Fruit fly (Drosophila melanogaster) whole organism, prepupa: ENCODE data around the gene CG42717.

ENCODE experiments used
- Blimp-1 ChIP-seq: fragments of 200-800 bp; sonication (Bioruptor generic); optimal IDR thresholded peaks from 3 replicates; lab custom pipeline; 2017; ENCODE audit warnings: missing biosample characterization, missing genetic modification characterization, mild to moderate bottlenecking, moderate library complexity, missing genetic modification reagents
- CG10631 ChIP-seq: fragments of 200-800 bp; sonication (Bioruptor generic); optimal IDR thresholded peaks from 2 replicates; lab custom pipeline; 2016; ENCODE audit warnings: missing biosample characterization, missing genetic modification characterization
- CG10669 ChIP-seq: fragments of 200-800 bp; sonication (Bioruptor generic); optimal IDR thresholded peaks from 3 replicates; lab custom pipeline; 2018; ENCODE audit warnings: missing biosample characterization, mild to moderate bottlenecking, missing genetic modification characterization, moderate library complexity
- CG11294 ChIP-seq: fragments of 200-800 bp; sonication (Bioruptor generic); IDR thresholded peaks from 2 replicates; pipeline ENCODE4 v1.3.6; 2022; ENCODE audit warnings: missing biosample characterization, missing genetic modification characterization
- CG1621 ChIP-seq: fragments of 200-800 bp; sonication (Bioruptor generic); optimal IDR thresholded peaks from 3 replicates; lab custom pipeline; 2018; ENCODE audit warnings: missing biosample characterization, mild to moderate bottlenecking, missing genetic modification characterization
- CG31627 ChIP-seq: fragments of 200-800 bp; sonication (Bioruptor generic); optimal IDR thresholded peaks from 3 replicates; lab custom pipeline; 2016; ENCODE audit warnings: missing biosample characterization, missing genetic modification characterization
- CG32006 ChIP-seq: fragments of 200-800 bp; sonication (Bioruptor generic); optimal IDR thresholded peaks from 3 replicates; lab custom pipeline; 2017; ENCODE audit warnings: missing biosample characterization, mild to moderate bottlenecking, missing genetic modification characterization
- CG4318 ChIP-seq: fragments of 200-800 bp; sonication (Bioruptor generic); optimal IDR thresholded peaks from 3 replicates; lab custom pipeline; 2017; ENCODE audit warnings: missing biosample characterization, mild to moderate bottlenecking, missing genetic modification characterization
- CG6163 ChIP-seq: fragments of 200-800 bp; sonication (Bioruptor generic); IDR thresholded peaks from 3 replicates; pipeline ENCODE4 v1.3.6; 2022; ENCODE audit warnings: missing biosample characterization, missing genetic modification characterization
- CG6276 ChIP-seq: fragments of 200-800 bp; sonication (Bioruptor generic); optimal IDR thresholded peaks from 2 replicates; lab custom pipeline; 2017; ENCODE audit warnings: missing biosample characterization, mild to moderate bottlenecking, missing genetic modification characterization
- CG6792 ChIP-seq: fragments of 200-800 bp; sonication (Bioruptor generic); optimal IDR thresholded peaks from 3 replicates; lab custom pipeline; 2016; ENCODE audit warnings: missing biosample characterization, missing genetic modification characterization
- CG6808 ChIP-seq: fragments of 200-800 bp; sonication (Bioruptor generic); optimal IDR thresholded peaks from 3 replicates; lab custom pipeline; 2017; ENCODE audit warnings: missing biosample characterization, missing genetic modification characterization, mild to moderate bottlenecking, moderate library complexity, missing genetic modification reagents
- CG8119 ChIP-seq: fragments of 200-800 bp; sonication (Bioruptor generic); IDR thresholded peaks from 3 replicates; pipeline ENCODE4 v1.3.6; 2022; ENCODE audit warnings: missing biosample characterization, missing genetic modification characterization
- CG8632 ChIP-seq: fragments of 200-800 bp; sonication (Bioruptor generic); optimal IDR thresholded peaks from 3 replicates; lab custom pipeline; 2016; ENCODE audit warnings: missing biosample characterization, missing genetic modification characterization
- Eip75B ChIP-seq: fragments of 200-800 bp; sonication (Bioruptor generic); optimal IDR thresholded peaks from 3 replicates; lab custom pipeline; 2016; ENCODE audit warnings: missing biosample characterization, missing genetic modification characterization
- Eip78C ChIP-seq: fragments of 200-800 bp; sonication (Bioruptor generic); peaks from one replicate; lab custom pipeline; 2016; ENCODE audit warnings: missing biosample characterization, missing genetic modification characterization
- Ets96B ChIP-seq: fragments of 200-800 bp; optimal IDR thresholded peaks from 2 replicates; lab custom pipeline; 2019; ENCODE audit warnings: missing biosample characterization, mild to moderate bottlenecking, missing genetic modification characterization, moderate library complexity
- Gug ChIP-seq: fragments of 200-800 bp; sonication (Bioruptor generic); IDR thresholded peaks from 2 replicates; pipeline ENCODE4 v1.3.6; 2022; ENCODE audit warnings: missing biosample characterization, missing genetic modification characterization
- Hr39 ChIP-seq: fragments of 200-800 bp; sonication (Bioruptor generic); optimal IDR thresholded peaks from 2 replicates; lab custom pipeline; 2016; ENCODE audit warnings: missing biosample characterization, missing genetic modification characterization
- Lpt ChIP-seq: fragments of 200-800 bp; sonication (Bioruptor generic); optimal IDR thresholded peaks from 3 replicates; lab custom pipeline; 2016; ENCODE audit warnings: missing biosample characterization, missing genetic modification characterization
- Met ChIP-seq: fragments of 200-800 bp; sonication (Bioruptor generic); optimal IDR thresholded peaks from 3 replicates; lab custom pipeline; 2016; ENCODE audit warnings: missing biosample characterization, missing genetic modification characterization
- OdsH ChIP-seq: fragments of 200-800 bp; sonication (Bioruptor generic); optimal IDR thresholded peaks from 3 replicates; lab custom pipeline; 2016; ENCODE audit warnings: missing biosample characterization, missing genetic modification characterization
- Smox ChIP-seq: fragments of 200-800 bp; sonication (Bioruptor generic); optimal IDR thresholded peaks from 3 replicates; lab custom pipeline; 2016; ENCODE audit warnings: missing biosample characterization, missing genetic modification characterization
- Sox102F ChIP-seq: fragments of 200-800 bp; sonication (Bioruptor generic); optimal IDR thresholded peaks from 2 replicates; lab custom pipeline; 2016; ENCODE audit warnings: missing biosample characterization, mild to moderate bottlenecking, missing genetic modification characterization
- Sox15 ChIP-seq: fragments of 200-800 bp; sonication (Bioruptor generic); optimal IDR thresholded peaks from 3 replicates; lab custom pipeline; 2016; ENCODE audit warnings: missing biosample characterization, missing genetic modification characterization
- achi ChIP-seq: fragments of 200-800 bp; sonication (Bioruptor generic); optimal IDR thresholded peaks from 3 replicates; lab custom pipeline; 2016; ENCODE audit warnings: missing biosample characterization, missing genetic modification characterization
- acj6 ChIP-seq: fragments of 200-800 bp; sonication (Bioruptor generic); optimal IDR thresholded peaks from 3 replicates; lab custom pipeline; 2016; ENCODE audit warnings: missing biosample characterization, missing genetic modification characterization
- cyc ChIP-seq: fragments of 200-800 bp; sonication (Bioruptor generic); optimal IDR thresholded peaks from 3 replicates; lab custom pipeline; 2016; ENCODE audit warnings: missing biosample characterization, missing genetic modification characterization
- dac ChIP-seq: fragments of 200-800 bp; sonication (Bioruptor generic); optimal IDR thresholded peaks from 2 replicates; lab custom pipeline; 2017; ENCODE audit warnings: missing biosample characterization, mild to moderate bottlenecking, missing genetic modification characterization
- dsx ChIP-seq: fragments of 200-800 bp; optimal IDR thresholded peaks from 3 replicates; lab custom pipeline; 2019; ENCODE audit warnings: missing biosample characterization, mild to moderate bottlenecking, missing genetic modification characterization, moderate library complexity; ENCODE audit not compliant: poor library complexity, severe bottlenecking
- esn ChIP-seq: fragments of 200-800 bp; sonication (Bioruptor generic); optimal IDR thresholded peaks from 2 replicates; lab custom pipeline; 2016; ENCODE audit warnings: missing biosample characterization, mild to moderate bottlenecking, missing genetic modification characterization, moderate library complexity
- fd85E ChIP-seq: fragments of 200-800 bp; sonication (Bioruptor generic); optimal IDR thresholded peaks from 3 replicates; lab custom pipeline; 2016; ENCODE audit warnings: missing biosample characterization, missing genetic modification characterization
- fkh ChIP-seq: fragments of 200-800 bp; sonication (Bioruptor generic); optimal IDR thresholded peaks from 3 replicates; lab custom pipeline; 2017; ENCODE audit warnings: missing biosample characterization, mild to moderate bottlenecking, missing genetic modification characterization, moderate library complexity
- lz ChIP-seq: fragments of 200-800 bp; sonication (Bioruptor generic); optimal IDR thresholded peaks from 3 replicates; lab custom pipeline; 2016; ENCODE audit warnings: missing biosample characterization, missing genetic modification characterization
- net ChIP-seq: fragments of 200-800 bp; sonication (Bioruptor generic); optimal IDR thresholded peaks from 3 replicates; lab custom pipeline; 2016; ENCODE audit warnings: missing biosample characterization, missing genetic modification characterization
- pdm3 ChIP-seq: fragments of 200-800 bp; sonication (Bioruptor generic); optimal IDR thresholded peaks from 3 replicates; lab custom pipeline; 2016; ENCODE audit warnings: missing biosample characterization, missing genetic modification characterization
- salr ChIP-seq, 2 experiments: fragments of 200-800 bp; sonication (Bioruptor generic); optimal IDR thresholded peaks; 3 replicates each; lab custom pipeline; 2016 to 2018; ENCODE audit warnings: missing biosample characterization in 2 of 2, missing genetic modification characterization in 2 of 2, mild to moderate bottlenecking in 1 of 2
- spab ChIP-seq: fragments of 200-800 bp; sonication (Bioruptor generic); optimal IDR thresholded peaks from 2 replicates; lab custom pipeline; 2017; ENCODE audit warnings: missing biosample characterization, mild to moderate bottlenecking, missing genetic modification characterization, missing genetic modification reagents
- ss ChIP-seq, 2 experiments: fragments of 200-800 bp; sonication (Bioruptor generic); optimal IDR thresholded peaks; 2 replicates in 1 of 2; 3 replicates in 1 of 2; lab custom pipeline; 2017 to 2018; ENCODE audit warnings: mild to moderate bottlenecking in 2 of 2, missing biosample characterization in 2 of 2, missing genetic modification characterization in 2 of 2, moderate library complexity in 1 of 2
- svp ChIP-seq: fragments of 200-800 bp; sonication (Bioruptor generic); peaks from one replicate; lab custom pipeline; 2016; ENCODE audit warnings: missing biosample characterization, missing genetic modification characterization
- topi ChIP-seq: fragments of 200-800 bp; sonication (Bioruptor generic); optimal IDR thresholded peaks from 3 replicates; lab custom pipeline; 2016; ENCODE audit warnings: missing biosample characterization, missing genetic modification characterization

The CG42717 gene

dm6 chr3L:16017528-16018250, 15.3 kb downstream of the CG42717 start:
- no peak for TF ChIP-seq Gug
- no peak for TF ChIP-seq ss (GFP tag; optimal IDR thresholded peaks at IDR 0.05; lab: Kevin White, UChicago)
- TF ChIP-seq CG32006, result no peak
- no peak for TF ChIP-seq Sox15 (GFP tag; lab: Kevin White, UChicago)
- TF ChIP-seq net (GFP tag; lab: Kevin White, UChicago), result no peak
- TF ChIP-seq dac (GFP tag; lab: Kevin White, UChicago), result no peak
- no peak for TF ChIP-seq CG6276 (GFP tag; lab: Kevin White, UChicago)
- TF ChIP-seq CG6808 (GFP tag; lab: Kevin White, UChicago), result no peak
- TF ChIP-seq esn, result no peak
- no peak for TF ChIP-seq CG6792 (GFP tag; lab: Kevin White, UChicago)
- TF ChIP-seq lz (GFP tag; lab: Kevin White, UChicago), result no peak
- TF ChIP-seq Lpt (GFP tag; lab: Kevin White, UChicago), result no peak
- no peak for TF ChIP-seq OdsH (GFP tag; lab: Kevin White, UChicago)
- TF ChIP-seq CG4318 (GFP tag; lab: Kevin White, UChicago), result no peak
- TF ChIP-seq CG11294 (GFP tag; lab: Robert Waterston, UW), result no peak

- TF ChIP-seq CG1621 (tag; lab: Kevin White, UChicago), result no peak
- no peak for TF ChIP-seq dsx (GFP tag; lab: Kevin White, UChicago)
- TF ChIP-seq acj6 (GFP tag; lab: Kevin White, UChicago), result peak; percentile 22
- TF ChIP-seq Smox (GFP tag; lab: Kevin White, UChicago), result peak; percentile 23
- TF ChIP-seq Eip78C, result peak; percentile 78
- peak; percentile 2 for TF ChIP-seq OdsH (GFP tag; lab: Kevin White, UChicago)
- TF ChIP-seq Gug, result no peak
- peak; percentile 20 for TF ChIP-seq Ets96B (tag; lab: Kevin White, UChicago)
- TF ChIP-seq Hr39, result no peak
- TF ChIP-seq CG11294 (GFP tag; lab: Robert Waterston, UW), result no peak
- peak; percentile 6 for TF ChIP-seq cyc
- peak; percentile 27 for TF ChIP-seq Met (GFP tag; lab: Kevin White, UChicago)
- peak in 1 of 2 experiments; percentile 1 for TF ChIP-seq salr (GFP tag; optimal IDR thresholded peaks at IDR 0.05; lab: Kevin White, UChicago)
- peak; percentile 10 for TF ChIP-seq CG32006
- TF ChIP-seq esn, result peak; percentile 25
- no peak for TF ChIP-seq pdm3
- TF ChIP-seq topi (GFP tag; lab: Kevin White, UChicago), result peak; percentile 56
- no peak for TF ChIP-seq svp (GFP tag; lab: Kevin White, UChicago)
- TF ChIP-seq CG10669 (GFP tag; lab: Kevin White, UChicago), result peak; percentile 8
Measured at dm6 chr3L:16016911-16017310, 16.1 kb downstream of the CG42717 start.

dm6 chr3L:16015765-16016760, 16.9 kb downstream of the CG42717 start:
- TF ChIP-seq CG4318 (GFP tag; lab: Kevin White, UChicago), result no peak
- peak; percentile 48 for TF ChIP-seq topi (GFP tag; lab: Kevin White, UChicago)
- TF ChIP-seq CG6808 (GFP tag; lab: Kevin White, UChicago), result peak; percentile 63
- TF ChIP-seq lz (GFP tag; lab: Kevin White, UChicago), result peak; percentile 9
- no peak for TF ChIP-seq Hr39
- TF ChIP-seq Lpt (GFP tag; lab: Kevin White, UChicago), result no peak
- no peak for TF ChIP-seq fd85E (GFP tag; lab: Kevin White, UChicago)
- no peak for TF ChIP-seq CG11294 (GFP tag; lab: Robert Waterston, UW)
- peak; percentile 95 for TF ChIP-seq dsx (GFP tag; lab: Kevin White, UChicago)
- peak; percentile 67 for TF ChIP-seq svp (GFP tag; lab: Kevin White, UChicago)
- no peak for TF ChIP-seq fkh (GFP tag; lab: Kevin White, UChicago)
- TF ChIP-seq CG8632 (GFP tag; lab: Kevin White, UChicago), result peak; percentile 69
- TF ChIP-seq spab (GFP tag; lab: Kevin White, UChicago), result peak; percentile 64
- TF ChIP-seq CG6792 (GFP tag; lab: Kevin White, UChicago), result peak; percentile 47
- no peak for TF ChIP-seq dac (GFP tag; lab: Kevin White, UChicago)
- TF ChIP-seq CG8119 (GFP tag; lab: Robert Waterston, UW), result peak; percentile 45; the same call in 2 of the 3 replicates
- TF ChIP-seq CG10631 (GFP tag; lab: Kevin White, UChicago), result peak; percentile 56
- no peak for TF ChIP-seq Sox102F (GFP tag; lab: Kevin White, UChicago)
- TF ChIP-seq Smox (GFP tag; lab: Kevin White, UChicago), result peak; percentile 26
- no peak for TF ChIP-seq Eip75B (GFP tag; lab: Kevin White, UChicago)
- peak; percentile 14 for TF ChIP-seq pdm3
- peak; percentile 46 for TF ChIP-seq Blimp-1 (GFP tag; lab: Kevin White, UChicago)
- TF ChIP-seq CG31627, result no peak
- TF ChIP-seq esn, result peak; percentile 73
- no peak for TF ChIP-seq CG6276 (GFP tag; lab: Kevin White, UChicago)
- TF ChIP-seq ss (GFP tag; optimal IDR thresholded peaks at IDR 0.05; lab: Kevin White, UChicago), result peak; percentile 57 to 80
- TF ChIP-seq CG6163 (GFP tag; lab: Robert Waterston, UW), result peak; percentile 30; the same call in 2 of the 3 replicates
- TF ChIP-seq achi, result peak; percentile 47
